Worm (Caenorhabditis elegans) whole organism, early embryonic: ENCODE measurements around the gene C28D4.18.

ENCODE experiments used
- aly-1 ChIP-seq: sonication (generic microtip); optimal IDR thresholded peaks from 2 replicates; lab custom pipeline; 2016; ENCODE audit warnings: missing genetic modification characterization, missing compliant biosample characterization
- ama-1 ChIP-seq: fragments of 150-350 bp; optimal IDR thresholded peaks from 2 replicates; lab custom pipeline; 2014
- ceh-36 ChIP-seq: sonication (generic microtip); optimal IDR thresholded peaks from 2 replicates; lab custom pipeline; 2016; ENCODE audit warnings: missing genetic modification characterization, inconsistent platforms, missing compliant biosample characterization
- flt-1 ChIP-seq: fragments of 200-800 bp; sonication (Bioruptor generic); IDR thresholded peaks from 2 replicates; pipeline ENCODE4 v1.3.6; 2022; ENCODE audit warnings: missing genetic modification characterization, missing compliant biosample characterization

ce11 chrIV:9762667-9763173, 37.6 kb downstream of the C28D4.18 start:
- TF ChIP-seq ama-1 (lab: Kevin White, UChicago) (no peak), flt-1 (GFP tag; lab: Robert Waterston, UW) (no peak), ceh-36 (no peak), aly-1 (tag; lab: Kevin White, UChicago) (no peak)
